Worm (Caenorhabditis elegans) whole organism, L4 larva: Measurements from ENCODE around the gene T05H10.8.

Experiments used
- R02D3.7 ChIP-seq: fragments of 150-350 bp; sonication (generic microtip); optimal IDR thresholded peaks from 3 replicates; lab custom pipeline; 2014; ENCODE audit warnings: missing biosample characterization, missing genetic modification characterization
- T20F7.1 ChIP-seq: fragments of 200-800 bp; sonication (Bioruptor generic); optimal IDR thresholded peaks from 2 replicates; lab custom pipeline; 2018; ENCODE audit warnings: mild to moderate bottlenecking, missing genetic modification characterization, missing compliant biosample characterization
- Y105C5A.15 ChIP-seq: fragments of 200-800 bp; sonication (Bioruptor generic); IDR thresholded peaks from 2 replicates; pipeline ENCODE4 v1.3.6; 2022; ENCODE audit warnings: missing genetic modification characterization, missing compliant biosample characterization
- Y48G9A.11 ChIP-seq: fragments of 200-800 bp; sonication (Bioruptor generic); IDR thresholded peaks from 2 replicates; pipeline ENCODE4 v1.3.6; 2022; ENCODE audit warnings: missing genetic modification reagents, missing genetic modification characterization, missing compliant biosample characterization
- ZK546.5 ChIP-seq, 2 experiments: sonication (generic microtip); optimal IDR thresholded peaks; 2 replicates each; lab custom pipeline; 2017; ENCODE audit warnings: missing biosample characterization in 2 of 2, missing genetic modification characterization in 2 of 2
- aha-1 ChIP-seq: fragments of 150-350 bp; peaks from one replicate; lab custom pipeline; 2014; ENCODE audit warnings: missing biosample characterization, missing genetic modification characterization
- attf-4 ChIP-seq: sonication (generic microtip); optimal IDR thresholded peaks from 3 replicates; lab custom pipeline; 2017; ENCODE audit warnings: missing biosample characterization, missing genetic modification characterization
- ceh-44 ChIP-seq: fragments of 200-800 bp; sonication (Bioruptor generic); IDR thresholded peaks from 2 replicates; pipeline ENCODE4 v1.3.6; 2022; ENCODE audit warnings: missing genetic modification reagents, missing genetic modification characterization, missing compliant biosample characterization
- daf-16 ChIP-seq, 3 experiments: sonication (generic microtip); optimal IDR thresholded peaks; 2 replicates each; lab custom pipeline; 2016 to 2017; ENCODE audit warnings: missing genetic modification characterization in 3 of 3, missing genetic modification reagents in 3 of 3, mild to moderate bottlenecking in 2 of 3, missing compliant biosample characterization in 2 of 3, missing biosample characterization in 1 of 3, moderate library complexity in 1 of 3
- dmd-6 ChIP-seq: fragments of 200-800 bp; sonication (Bioruptor generic); IDR thresholded peaks from 2 replicates; pipeline ENCODE4 v1.3.6; 2022; ENCODE audit warnings: missing genetic modification reagents, missing genetic modification characterization, missing compliant biosample characterization
- dpl-1 ChIP-seq: fragments of 150-350 bp; optimal IDR thresholded peaks from 2 replicates; lab custom pipeline; 2014; ENCODE audit warnings: missing biosample characterization, missing genetic modification reagents, missing genetic modification characterization
- dve-1 ChIP-seq: sonication (generic microtip); optimal IDR thresholded peaks from 2 replicates; lab custom pipeline; 2017; ENCODE audit warnings: antibody characterized with exemption, mild to moderate bottlenecking, missing genetic modification characterization, missing compliant biosample characterization; ENCODE audit not compliant: insufficient read depth
- egl-43 ChIP-seq: fragments of 200-800 bp; sonication (Bioruptor generic); IDR thresholded peaks from 2 replicates; pipeline ENCODE4 v1.3.6; 2022; ENCODE audit warnings: missing genetic modification reagents, missing genetic modification characterization, missing compliant biosample characterization
- hlh-30 ChIP-seq: sonication (generic microtip); optimal IDR thresholded peaks from 2 replicates; lab custom pipeline; 2017; ENCODE audit warnings: antibody characterized with exemption, mild to moderate bottlenecking, missing genetic modification characterization, missing compliant biosample characterization; ENCODE audit not compliant: insufficient read depth
- hmg-1.1 ChIP-seq: fragments of 200-800 bp; sonication (Bioruptor generic); IDR thresholded peaks from 2 replicates; pipeline ENCODE4 v1.3.6; 2022; ENCODE audit warnings: missing genetic modification reagents, missing genetic modification characterization, missing compliant biosample characterization
- jun-1 ChIP-seq: fragments of 150-350 bp; optimal IDR thresholded peaks from 2 replicates; lab custom pipeline; 2014; ENCODE audit warnings: missing biosample characterization, missing genetic modification reagents, missing genetic modification characterization
- lin-38 ChIP-seq: fragments of 200-800 bp; sonication (Bioruptor generic); IDR thresholded peaks from 2 replicates; pipeline ENCODE4 v1.3.6; 2022; ENCODE audit warnings: missing genetic modification reagents, missing genetic modification characterization, missing compliant biosample characterization
- lsy-2 ChIP-seq, 2 experiments: fragments of 150-350 bp in 1 of 2; sonication (generic microtip) in 1 of 2; optimal IDR thresholded peaks; 2 replicates each; lab custom pipeline; 2014 to 2017; ENCODE audit warnings: missing biosample characterization in 2 of 2, missing genetic modification characterization in 2 of 2
- madf-9 ChIP-seq: fragments of 200-800 bp; sonication (Bioruptor generic); conservative IDR thresholded peaks from 2 replicates; pipeline ENCODE4 v1.3.6; 2022; ENCODE audit warnings: missing genetic modification reagents, missing genetic modification characterization, missing compliant biosample characterization
- mdl-1 ChIP-seq, 2 experiments: fragments of 150-350 bp in 1 of 2; sonication (generic microtip) in 1 of 2; optimal IDR thresholded peaks; 2 replicates each; lab custom pipeline; 2014 to 2017; ENCODE audit warnings: missing biosample characterization in 2 of 2, missing genetic modification characterization in 2 of 2
- mes-2 ChIP-seq: sonication (generic microtip); optimal IDR thresholded peaks from 2 replicates; lab custom pipeline; 2016; ENCODE audit warnings: missing genotype, mild to moderate bottlenecking, missing genetic modification characterization, missing compliant biosample characterization; ENCODE audit not compliant: poor library complexity, severe bottlenecking
- mxl-3 ChIP-seq: fragments of 200-800 bp; sonication (Bioruptor generic); optimal IDR thresholded peaks from 2 replicates; lab custom pipeline; 2018; ENCODE audit warnings: mild to moderate bottlenecking, missing genetic modification characterization, missing compliant biosample characterization
- nhr-11 ChIP-seq: fragments of 150-350 bp; optimal IDR thresholded peaks from 2 replicates; lab custom pipeline; 2014; ENCODE audit warnings: missing biosample characterization, missing genetic modification characterization
- nhr-6 ChIP-seq: fragments of 150-350 bp; optimal IDR thresholded peaks from 2 replicates; lab custom pipeline; 2014; ENCODE audit warnings: missing biosample characterization, missing genetic modification characterization
- nhr-77 ChIP-seq: fragments of 150-350 bp; optimal IDR thresholded peaks from 2 replicates; lab custom pipeline; 2014; ENCODE audit warnings: missing biosample characterization, missing genetic modification characterization
- pha-4 ChIP-seq, 2 experiments: fragments of 150-350 bp in 1 of 2; fragments of 200-800 bp in 1 of 2; sonication (Bioruptor generic) in 1 of 2; IDR thresholded peaks in 1 of 2; optimal IDR thresholded peaks in 1 of 2; 2 replicates each; pipeline versions ENCODE4 v1.3.6 to Lab custom; 2014 to 2022; ENCODE audit warnings: missing genetic modification characterization in 2 of 2, missing genetic modification reagents in 2 of 2, missing biosample characterization in 1 of 2, missing compliant biosample characterization in 1 of 2
- rbr-2 ChIP-seq: sonication (generic microtip); optimal IDR thresholded peaks from 2 replicates; lab custom pipeline; 2016; ENCODE audit warnings: missing genotype, missing genetic modification characterization, missing compliant biosample characterization
- snpc-1.2 ChIP-seq: fragments of 200-800 bp; sonication (Bioruptor generic); IDR thresholded peaks from 2 replicates; pipeline ENCODE4 v1.3.6; 2022; ENCODE audit warnings: missing genetic modification reagents, missing genetic modification characterization, missing compliant biosample characterization
- snpc-4 ChIP-seq: fragments of 150-350 bp; optimal IDR thresholded peaks from 2 replicates; lab custom pipeline; 2014; ENCODE audit warnings: missing biosample characterization, missing genetic modification characterization
- unc-130 ChIP-seq: sonication (generic microtip); optimal IDR thresholded peaks from 2 replicates; lab custom pipeline; 2016; ENCODE audit warnings: missing genetic modification reagents, missing genetic modification characterization, missing compliant biosample characterization
- unc-62 ChIP-seq, 3 experiments: fragments of 150-350 bp in 1 of 3; sonication (generic microtip); optimal IDR thresholded peaks in 2 of 3; peaks in 1 of 3; 1 replicate in 1 of 3; 2 replicates in 2 of 3; lab custom pipeline; 2014 to 2017; ENCODE audit warnings: missing biosample characterization in 3 of 3, missing genetic modification characterization in 3 of 3, missing genetic modification reagents in 3 of 3, missing genotype in 1 of 3
- zfp-2 ChIP-seq: sonication (generic microtip); optimal IDR thresholded peaks from 2 replicates; lab custom pipeline; 2016; ENCODE audit warnings: mild to moderate bottlenecking, missing genetic modification characterization, missing compliant biosample characterization
- ztf-7 ChIP-seq: fragments of 150-350 bp; optimal IDR thresholded peaks from 2 replicates; lab custom pipeline; 2014; ENCODE audit warnings: missing biosample characterization, missing genetic modification characterization

The T05H10.8 gene

DNA sequence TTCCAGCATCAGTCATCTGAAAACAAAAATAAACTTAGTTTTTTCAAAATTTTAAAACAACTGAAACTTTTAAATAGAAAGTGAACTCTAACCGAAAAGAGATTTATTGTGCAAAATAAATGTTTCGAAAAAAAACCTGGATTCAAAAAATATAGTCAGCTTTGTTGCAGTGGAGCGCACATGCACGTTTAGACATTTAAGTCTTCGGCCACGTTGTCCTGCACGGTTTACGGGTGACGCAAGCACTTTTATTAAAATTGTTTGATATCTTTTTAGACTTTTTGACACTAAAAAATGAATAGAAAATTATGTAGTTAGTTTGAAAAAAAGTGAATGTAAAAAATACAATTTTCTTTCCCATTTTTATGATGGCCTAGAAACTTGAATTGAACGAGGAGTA is 19.5 kb upstream of the T05H10.8 start, which contains the start of the genes ubh-4 and algn-6 (continued):
- TF ChIP-seq dve-1 (tag; lab: Kevin White, UChicago) (peak; percentile 48), R02D3.7 (no peak), nhr-6 (tag; lab: Kevin White, UChicago) (peak; percentile 80), ztf-7 (tag; lab: Kevin White, UChicago) (no peak), hmg-1.1 (GFP tag; lab: Robert Waterston, UW) (0 out of 2 replicates have a peak, but pooled peaks have one; percentile 19), pha-4 (GFP tag; IDR thresholded peaks at IDR 0.05; lab: Robert Waterston, UW) (no peak), pha-4 (tag; optimal IDR thresholded peaks at IDR 0.05; lab: Kevin White, UChicago) (peak; percentile 8), madf-9 (GFP tag; lab: Robert Waterston, UW) (no peak), unc-62 (GFP tag; optimal IDR thresholded peaks at IDR 0.05 in 1 of 2; lab: Kevin White, UChicago) (no peak), unc-62 (tag; optimal IDR thresholded peaks at IDR 0.05; lab: Kevin White, UChicago) (no peak), lsy-2 (tag; optimal IDR thresholded peaks at IDR 0.05; lab: Kevin White, UChicago) (peak; percentile 38 to 95), jun-1 (tag; lab: Kevin White, UChicago) (no peak), Y105C5A.15 (GFP tag; lab: Robert Waterston, UW) (no peak), daf-16 (GFP tag; optimal IDR thresholded peaks at IDR 0.05; lab: Kevin White, UChicago) (no peak), daf-16 (tag; optimal IDR thresholded peaks at IDR 0.05; lab: Kevin White, UChicago) (peak; percentile 38), nhr-77 (tag; lab: Kevin White, UChicago) (peak; percentile 48), unc-130 (GFP tag; lab: Kevin White, UChicago) (peak; percentile 96), mxl-3 (peak; percentile 38), dmd-6 (GFP tag; lab: Robert Waterston, UW) (peak; percentile 27; the same call in 1 of the 2 replicates), mes-2 (tag; lab: Kevin White, UChicago) (peak; percentile 95), egl-43 (GFP tag; lab: Robert Waterston, UW) (no peak), mdl-1 (tag; optimal IDR thresholded peaks at IDR 0.05; lab: Kevin White, UChicago) (no peak)
- TF ChIP-seq, all 104 proteins: peak for 24

DNA sequence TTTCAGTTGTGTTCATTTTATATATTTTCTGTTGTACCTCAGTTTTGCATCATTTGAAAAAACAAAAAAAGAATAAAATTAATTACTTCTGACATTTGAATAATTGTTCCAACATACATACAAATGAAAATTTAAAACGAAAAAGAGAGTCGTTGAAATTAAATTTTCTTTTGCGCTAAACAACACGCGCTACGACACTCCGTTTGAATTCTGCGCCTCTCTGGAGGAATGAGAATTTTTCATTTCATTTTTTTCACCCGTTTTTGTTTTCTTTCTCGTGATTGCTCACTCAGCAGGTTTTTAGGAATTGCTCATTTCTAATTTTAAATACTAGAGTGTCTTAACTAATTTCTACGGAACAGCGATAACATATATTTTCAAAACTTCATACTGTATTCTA is 17.2 kb upstream of the T05H10.8 start:
- peak; percentile 57 for TF ChIP-seq lin-38 (GFP tag; lab: Robert Waterston, UW)
- peak; percentile 50 for TF ChIP-seq aha-1
- peak; percentile 39 for TF ChIP-seq mes-2 (tag; lab: Kevin White, UChicago)
- TF ChIP-seq zfp-2 (tag; lab: Kevin White, UChicago), result no peak
- no peak for TF ChIP-seq ceh-44 (GFP tag; lab: Robert Waterston, UW)
- TF ChIP-seq T20F7.1 (GFP tag; lab: Kevin White, UChicago), result peak; percentile 96
- TF ChIP-seq dpl-1 (GFP tag; lab: Kevin White, UChicago), result peak; percentile 26
- peak; percentile 9 for TF ChIP-seq nhr-6 (tag; lab: Kevin White, UChicago)
- peak in 1 of 2 experiments; percentile 74 for TF ChIP-seq lsy-2 (tag; optimal IDR thresholded peaks at IDR 0.05; lab: Kevin White, UChicago)
- no peak for TF ChIP-seq mdl-1 (tag; optimal IDR thresholded peaks at IDR 0.05; lab: Kevin White, UChicago)
- TF ChIP-seq Y48G9A.11, result 0 out of 2 replicates have a peak, but pooled peaks have one; percentile 37
- TF ChIP-seq ZK546.5 (tag; optimal IDR thresholded peaks at IDR 0.05; lab: Kevin White, UChicago), result no peak
- TF ChIP-seq hlh-30 (tag; lab: Kevin White, UChicago), result peak; percentile 70

- no peak for TF ChIP-seq snpc-1.2
- no peak for TF ChIP-seq nhr-6 (tag; lab: Kevin White, UChicago)
- TF ChIP-seq attf-4, result no peak
- no peak for TF ChIP-seq rbr-2 (tag; lab: Kevin White, UChicago)
Observed at ce11 chrII:8042289-8042688, 16.6 kb upstream of the T05H10.8 start, which contains the start of gene T05H10.1. Gene T05H10.1, plus strand, starts transcription at chrII:8042589.

ce11 chrII:8047264-8047663 is 11.6 kb upstream of the T05H10.8 start, which contains the start of gene apn-1:
Gene apn-1, plus strand, starts transcription at chrII:8047564.
- TF ChIP-seq unc-62 (GFP tag; optimal IDR thresholded peaks at IDR 0.05 in 1 of 2; lab: Kevin White, UChicago) (peak in 1 of 2 experiments; percentile 52), unc-62 (tag; optimal IDR thresholded peaks at IDR 0.05; lab: Kevin White, UChicago) (no peak), nhr-11 (tag; lab: Kevin White, UChicago) (no peak), snpc-4 (no peak)
